Worm (Caenorhabditis elegans) whole organism, mixed stage, embryonic: ENCODE measurements around the gene bus-5.

ENCODE experiments used
- elt-1 ChIP-seq: sonication (generic microtip); optimal IDR thresholded peaks from 2 replicates; lab custom pipeline; 2017; ENCODE audit warnings: missing genetic modification characterization, mild to moderate bottlenecking, missing compliant biosample characterization, antibody characterized with exemption, moderate library complexity, borderline replicate concordance; ENCODE audit not compliant: insufficient read depth
- nhr-237 ChIP-seq: fragments of 150-350 bp; optimal IDR thresholded peaks from 2 replicates; lab custom pipeline; 2014; ENCODE audit warnings: missing biosample characterization, missing genetic modification characterization
- nhr-76 ChIP-seq: sonication (generic microtip); optimal IDR thresholded peaks from 2 replicates; lab custom pipeline; 2017; ENCODE audit warnings: missing biosample characterization, missing genetic modification characterization
- pha-4 ChIP-seq: fragments of 150-350 bp; optimal IDR thresholded peaks from 2 replicates; lab custom pipeline; 2018; ENCODE audit warnings: missing biosample characterization, missing genetic modification reagents, missing genetic modification characterization
- unc-39 ChIP-seq: fragments of 150-350 bp; optimal IDR thresholded peaks from 2 replicates; lab custom pipeline; 2014; ENCODE audit warnings: missing biosample characterization, missing genetic modification characterization

ce11 chrX:2070418-2070996 lies 42.4 kb downstream of the bus-5 start, which contains the start of gene acl-4:
- no peak for TF ChIP-seq pha-4
- no peak for TF ChIP-seq elt-1 (tag; lab: Kevin White, UChicago)
- no peak for TF ChIP-seq nhr-76 (tag; lab: Kevin White, UChicago)
- TF ChIP-seq nhr-237 (tag; lab: Kevin White, UChicago): no peak
- no peak for TF ChIP-seq unc-39 (tag; lab: Kevin White, UChicago)
